Worm (Caenorhabditis elegans): ENCODE data around the gene F56C9.10.
"Not testable (repeated sequence)": the region's sequence is repeated elsewhere in the genome, so short reads cannot be mapped to it uniquely, and the experiment has no call there.

F56C9.10 gene

ce11 chrIII:7336214-7336613 is 1.1 kb upstream of the F56C9.10 start, which contains the start of gene gsp-2 (continued):
- no peak for TF ChIP-seq attf-6 (GFP tag; IDR thresholded peaks at IDR 0.05)
- TF ChIP-seq Y67H2A.10 (GFP tag; conservative IDR thresholded peaks at IDR 0.05) = peak; percentile 34; the same call in 1 of the 2 replicates
- TF ChIP-seq ets-4 (GFP tag; optimal IDR thresholded peaks at IDR 0.05) = no peak
- no peak for TF ChIP-seq F52B5.7 (tag; optimal IDR thresholded peaks at IDR 0.05)
- TF ChIP-seq him-1 (tag; optimal IDR thresholded peaks at IDR 0.05) = no peak
- TF ChIP-seq chd-7 (tag; optimal IDR thresholded peaks at IDR 0.05) = no peak
- TF ChIP-seq F22D6.2 (tag; optimal IDR thresholded peaks at IDR 0.05) = no peak
- TF ChIP-seq let-607 (tag; optimal IDR thresholded peaks at IDR 0.05) = peak; percentile 59 to 76
- TF ChIP-seq unc-130 (GFP tag; optimal IDR thresholded peaks at IDR 0.05) = no peak
- TF ChIP-seq F33H1.4 (GFP tag; IDR thresholded peaks at IDR 0.05) = peak; percentile 90
- no peak for TF ChIP-seq rpc-1 (optimal IDR thresholded peaks at IDR 0.05)
- TF ChIP-seq rpc-1 (tag; optimal IDR thresholded peaks at IDR 0.05) = no peak
- TF ChIP-seq madf-6 (GFP tag; IDR thresholded peaks at IDR 0.05) = peak; percentile 71; the same call in 1 of the 2 replicates
- peak; percentile 62; the same call in 1 of the 2 replicates for TF ChIP-seq lir-1 (GFP tag; conservative IDR thresholded peaks at IDR 0.05)
- peak; percentile 84 for TF ChIP-seq nhr-80 (tag; optimal IDR thresholded peaks at IDR 0.05)
- TF ChIP-seq B0035.1 (tag; optimal IDR thresholded peaks at IDR 0.05) = no peak
- no peak for TF ChIP-seq rcor-1 (GFP tag; IDR thresholded peaks at IDR 0.05)
- TF ChIP-seq dpff-1 (tag; optimal IDR thresholded peaks at IDR 0.05) = no peak
- no peak for TF ChIP-seq mel-28 (tag; optimal IDR thresholded peaks at IDR 0.05; ENCODE audit: borderline replicate concordance)
- peak; percentile 3 for TF ChIP-seq pha-4 (tag; optimal IDR thresholded peaks at IDR 0.05)
- TF ChIP-seq egl-18 (GFP tag; IDR thresholded peaks at IDR 0.05) = no peak
- TF ChIP-seq hmg-20 (GFP tag; IDR thresholded peaks at IDR 0.05) = no peak
- no peak for TF ChIP-seq gei-17 (GFP tag; optimal IDR thresholded peaks at IDR 0.05)
- no peak for TF ChIP-seq egl-44 (GFP tag; IDR thresholded peaks at IDR 0.05)
- TF ChIP-seq lin-54 (GFP tag; optimal IDR thresholded peaks at IDR 0.05) = peak; percentile 61
- TF ChIP-seq lag-1 (GFP tag; IDR thresholded peaks at IDR 0.05) = no peak
- TF ChIP-seq F23B12.7 (tag; optimal IDR thresholded peaks at IDR 0.05; ENCODE audit: insufficient read depth) = peak; percentile 71
- TF ChIP-seq F37B4.10 (GFP tag; IDR thresholded peaks at IDR 0.05) = no peak
- TF ChIP-seq bed-2 (GFP tag; IDR thresholded peaks at IDR 0.05) = no peak
- TF ChIP-seq B0019.2 (GFP tag; conservative IDR thresholded peaks at IDR 0.05) = no peak
- no peak for TF ChIP-seq xnd-1 (tag; optimal IDR thresholded peaks at IDR 0.05)
- TF ChIP-seq nfya-2 (GFP tag; IDR thresholded peaks at IDR 0.05) = no peak
- TF ChIP-seq ekl-4 (GFP tag; IDR thresholded peaks at IDR 0.05) = no peak
- TF ChIP-seq K12H6.12 (tag; optimal IDR thresholded peaks at IDR 0.05) = no peak

- TF ChIP-seq pbrm-1 (GFP tag; IDR thresholded peaks at IDR 0.05) = 0 out of 2 replicates have a peak, but pooled peaks have one; percentile 12
- TF ChIP-seq attf-6 (GFP tag; IDR thresholded peaks at IDR 0.05) = peak; percentile 23; the same call in 1 of the 2 replicates
- not testable (repeated sequence) for TF ChIP-seq snpc-4 (GFP tag; optimal IDR thresholded peaks at IDR 0.05)
- TF ChIP-seq snpc-4 (tag; optimal IDR thresholded peaks at IDR 0.05) = peak in 3 of 4 experiments; percentile 52 to 71 (median 69)
- TF ChIP-seq ekl-4 (GFP tag; IDR thresholded peaks at IDR 0.05) = 0 out of 2 replicates have a peak, but pooled peaks have one; percentile 31
- peak; percentile 44; the same call in 1 of the 2 replicates for TF ChIP-seq nfyb-1 (GFP tag; IDR thresholded peaks at IDR 0.05)
- peak; percentile 66; the same call in 1 of the 2 replicates for TF ChIP-seq cebp-1 (GFP tag; IDR thresholded peaks at IDR 0.05)
- peak; percentile 83 for TF ChIP-seq cebp-1 (tag; optimal IDR thresholded peaks at IDR 0.05)
- peak; percentile 19 for TF ChIP-seq snpc-1.1 (tag; optimal IDR thresholded peaks at IDR 0.05; ENCODE audit: insufficient read depth)
- TF ChIP-seq Y95B8A.8 (GFP tag; IDR thresholded peaks at IDR 0.05) = 0 out of 2 replicates have a peak, but pooled peaks have one; percentile 47
- peak; percentile 31; the same call in 1 of the 2 replicates for TF ChIP-seq mcd-1 (GFP tag; IDR thresholded peaks at IDR 0.05)
- peak; percentile 21 for TF ChIP-seq nhr-80 (tag; optimal IDR thresholded peaks at IDR 0.05)
- TF ChIP-seq Y53G8AR.9 (GFP tag; conservative IDR thresholded peaks at IDR 0.05) = peak; percentile 48; the same call in 1 of the 2 replicates
- peak; percentile 76 for TF ChIP-seq hmg-1.2 (GFP tag; IDR thresholded peaks at IDR 0.05)
Measured at ce11 chrIII:7333906-7334531, 1.1 kb downstream of the F56C9.10 start.

Data from whole organism, young adult.